Fruit fly (Drosophila melanogaster) whole organism, embryonic: ENCODE measurements around the gene Syx18.

ENCODE experiments used
- B-H2 ChIP-seq: fragments of 200-800 bp; sonication (Bioruptor generic); optimal IDR thresholded peaks from 2 replicates; lab custom pipeline; 2018; ENCODE audit warnings: missing biosample characterization, mild to moderate bottlenecking, missing genetic modification characterization
- CG1024 ChIP-seq: fragments of 200-800 bp; sonication (Bioruptor generic); IDR thresholded peaks from 2 replicates; pipeline ENCODE4 v1.3.6; 2022; ENCODE audit warnings: missing biosample characterization, missing genetic modification characterization
- CG11085 ChIP-seq: fragments of 200-800 bp; sonication (Bioruptor generic); IDR thresholded peaks from 2 replicates; pipeline ENCODE4 v1.3.6; 2022; ENCODE audit warnings: missing biosample characterization, missing genetic modification characterization
- CG11247 ChIP-seq: fragments of 200-800 bp; sonication (Bioruptor generic); IDR thresholded peaks from 2 replicates; pipeline ENCODE4 v1.3.6; 2022; ENCODE audit warnings: missing biosample characterization, missing genetic modification characterization
- CG12219 ChIP-seq: fragments of 200-800 bp; sonication (Bioruptor generic); optimal IDR thresholded peaks from 3 replicates; lab custom pipeline; 2018; ENCODE audit warnings: missing biosample characterization, mild to moderate bottlenecking, missing genetic modification characterization
- CG12659 ChIP-seq: fragments of 200-800 bp; sonication (Bioruptor generic); optimal IDR thresholded peaks from 3 replicates; lab custom pipeline; 2017; ENCODE audit warnings: mild to moderate bottlenecking, missing biosample characterization, missing genetic modification reagents, missing genetic modification characterization
- CG14050 ChIP-seq: fragments of 200-800 bp; sonication (Bioruptor generic); IDR thresholded peaks from 3 replicates; pipeline ENCODE4 v1.3.6; 2022; ENCODE audit warnings: missing biosample characterization, missing genetic modification characterization
- CG15696 ChIP-seq: fragments of 200-800 bp; sonication (Bioruptor generic); optimal IDR thresholded peaks from 2 replicates; lab custom pipeline; 2019; ENCODE audit warnings: missing biosample characterization, mild to moderate bottlenecking, missing genetic modification characterization, moderate library complexity
- CG1603 ChIP-seq: fragments of 200-800 bp; sonication (Bioruptor generic); optimal IDR thresholded peaks from 2 replicates; lab custom pipeline; 2019; ENCODE audit warnings: missing biosample characterization, mild to moderate bottlenecking, missing genetic modification characterization, moderate library complexity
- CG17385 ChIP-seq: fragments of 200-800 bp; sonication (Bioruptor generic); optimal IDR thresholded peaks from 3 replicates; lab custom pipeline; 2018; ENCODE audit warnings: missing biosample characterization, mild to moderate bottlenecking, missing genetic modification characterization
- CG18262 ChIP-seq: fragments of 200-800 bp; optimal IDR thresholded peaks from 3 replicates; lab custom pipeline; 2019; ENCODE audit warnings: missing biosample characterization, mild to moderate bottlenecking, missing genetic modification characterization, moderate library complexity
- CG2129 ChIP-seq: fragments of 200-800 bp; sonication (Bioruptor generic); IDR thresholded peaks from 2 replicates; pipeline ENCODE4 v1.3.6; 2022; ENCODE audit warnings: missing biosample characterization, missing genetic modification characterization; ENCODE audit not compliant: partially characterized antibody
- CG32532 ChIP-seq: fragments of 200-800 bp; sonication (Bioruptor generic); IDR thresholded peaks from 2 replicates; pipeline ENCODE4 v1.3.6; 2022; ENCODE audit warnings: missing biosample characterization, missing genetic modification characterization
- CG3281 ChIP-seq: fragments of 200-800 bp; sonication (Bioruptor generic); optimal IDR thresholded peaks from 3 replicates; lab custom pipeline; 2017; ENCODE audit warnings: missing biosample characterization, mild to moderate bottlenecking, missing genetic modification characterization
- CG42726 ChIP-seq: fragments of 200-800 bp; sonication (Bioruptor generic); IDR thresholded peaks from 2 replicates; pipeline ENCODE4 v1.3.6; 2022; ENCODE audit warnings: missing biosample characterization, missing genetic modification characterization; ENCODE audit not compliant: partially characterized antibody
- CG4424 ChIP-seq: fragments of 200-800 bp; sonication (Bioruptor generic); optimal IDR thresholded peaks from 3 replicates; lab custom pipeline; 2016; ENCODE audit warnings: missing biosample characterization, missing genetic modification characterization
- CG4617 ChIP-seq: fragments of 200-800 bp; sonication (Bioruptor generic); optimal IDR thresholded peaks from 3 replicates; lab custom pipeline; 2016; ENCODE audit warnings: missing biosample characterization, missing genetic modification characterization, borderline replicate concordance
- CG5180 ChIP-seq: fragments of 200-800 bp; sonication (Bioruptor generic); optimal IDR thresholded peaks from 3 replicates; lab custom pipeline; 2017; ENCODE audit warnings: missing biosample characterization, missing genetic modification characterization, mild to moderate bottlenecking, moderate library complexity, missing genetic modification reagents
- CG6254 ChIP-seq: fragments of 200-800 bp; sonication (Bioruptor generic); optimal IDR thresholded peaks from 3 replicates; lab custom pipeline; 2017; ENCODE audit warnings: mild to moderate bottlenecking, missing biosample characterization, missing genetic modification reagents, missing genetic modification characterization
- CG6683 ChIP-seq: fragments of 200-800 bp; sonication (Bioruptor generic); optimal IDR thresholded peaks from 2 replicates; lab custom pipeline; 2017; ENCODE audit warnings: missing biosample characterization, mild to moderate bottlenecking, missing genetic modification characterization, missing genetic modification reagents
- CG6813 ChIP-seq: fragments of 200-800 bp; sonication (Bioruptor generic); optimal IDR thresholded peaks from 2 replicates; lab custom pipeline; 2017; ENCODE audit warnings: missing biosample characterization, missing genetic modification characterization, mild to moderate bottlenecking, moderate library complexity, missing genetic modification reagents
- CG7786 ChIP-seq: fragments of 200-800 bp; sonication (Bioruptor generic); optimal IDR thresholded peaks from 2 replicates; lab custom pipeline; 2016; ENCODE audit warnings: missing biosample characterization, missing genetic modification characterization
- CG9797 ChIP-seq: fragments of 200-800 bp; sonication (Bioruptor generic); optimal IDR thresholded peaks from 3 replicates; lab custom pipeline; 2018; ENCODE audit warnings: missing biosample characterization, mild to moderate bottlenecking, missing genetic modification characterization
- Dad ChIP-seq: fragments of 200-800 bp; sonication (Bioruptor generic); optimal IDR thresholded peaks from 3 replicates; lab custom pipeline; 2016; ENCODE audit warnings: missing biosample characterization, missing genetic modification characterization
- Ets65A ChIP-seq: fragments of 200-800 bp; sonication (Bioruptor generic); peaks from one replicate; lab custom pipeline; 2016; ENCODE audit warnings: missing biosample characterization, missing genetic modification characterization
- Fer3 ChIP-seq: fragments of 200-800 bp; sonication (Bioruptor generic); optimal IDR thresholded peaks from 2 replicates; lab custom pipeline; 2018; ENCODE audit warnings: missing biosample characterization, mild to moderate bottlenecking, missing genetic modification characterization, moderate library complexity
- Hmx ChIP-seq: fragments of 200-800 bp; sonication (Bioruptor generic); optimal IDR thresholded peaks from 2 replicates; lab custom pipeline; 2016; ENCODE audit warnings: missing biosample characterization, missing genetic modification characterization
- Hr39 ChIP-seq: fragments of >200 bp; optimal IDR thresholded peaks from 2 replicates; lab custom pipeline; 2017
- MESR4 ChIP-seq: fragments of 200-800 bp; sonication (Bioruptor generic); optimal IDR thresholded peaks from 2 replicates; lab custom pipeline; 2018; ENCODE audit warnings: missing biosample characterization, mild to moderate bottlenecking, missing genetic modification characterization, moderate library complexity
- Meics ChIP-seq: fragments of 200-800 bp; sonication (Bioruptor generic); optimal IDR thresholded peaks from 2 replicates; lab custom pipeline; 2017; ENCODE audit warnings: missing biosample characterization, mild to moderate bottlenecking, missing genetic modification characterization
- NK7.1 ChIP-seq: fragments of 200-800 bp; sonication (Bioruptor generic); optimal IDR thresholded peaks from 3 replicates; lab custom pipeline; 2016; ENCODE audit warnings: missing biosample characterization, missing genetic modification characterization
- Oaz ChIP-seq: fragments of 200-800 bp; sonication (Bioruptor generic); IDR thresholded peaks from 2 replicates; pipeline ENCODE4 v1.3.6; 2022; ENCODE audit warnings: missing biosample characterization, missing genetic modification characterization
- Opbp ChIP-seq: fragments of 200-800 bp; sonication (Bioruptor generic); IDR thresholded peaks from 3 replicates; pipeline ENCODE4 v1.3.6; 2022; ENCODE audit warnings: missing biosample characterization, missing genetic modification characterization; ENCODE audit not compliant: partially characterized antibody
- Ssrp ChIP-seq: fragments of 200-800 bp; sonication (Bioruptor generic); optimal IDR thresholded peaks from 2 replicates; lab custom pipeline; 2018; ENCODE audit warnings: missing biosample characterization, mild to moderate bottlenecking, missing genetic modification characterization, moderate library complexity
- YL-1 ChIP-seq: fragments of 200-800 bp; sonication (Bioruptor generic); optimal IDR thresholded peaks from 3 replicates; lab custom pipeline; 2017; ENCODE audit warnings: missing biosample characterization, mild to moderate bottlenecking, missing genetic modification characterization
- ap ChIP-seq: fragments of 200-800 bp; sonication (Bioruptor generic); IDR thresholded peaks from 2 replicates; pipeline ENCODE4 v1.3.6; 2022; ENCODE audit warnings: missing biosample characterization, missing genetic modification characterization
- ase ChIP-seq: fragments of 200-800 bp; sonication (Bioruptor generic); IDR thresholded peaks from 3 replicates; pipeline ENCODE4 v1.3.6; 2022; ENCODE audit warnings: missing biosample characterization, missing genetic modification characterization
- cato ChIP-seq: fragments of 200-800 bp; sonication (Bioruptor generic); optimal IDR thresholded peaks from 2 replicates; lab custom pipeline; 2016; ENCODE audit warnings: missing biosample characterization, missing genetic modification characterization, borderline replicate concordance
- chif ChIP-seq, 2 experiments: fragments of 200-800 bp; sonication (Bioruptor generic); optimal IDR thresholded peaks; 3 replicates each; lab custom pipeline; 2016; ENCODE audit warnings: missing biosample characterization in 2 of 2, missing genetic modification characterization in 2 of 2
- corto ChIP-seq: fragments of 200-800 bp; sonication (Bioruptor generic); optimal IDR thresholded peaks from 2 replicates; lab custom pipeline; 2016; ENCODE audit warnings: missing biosample characterization, mild to moderate bottlenecking, missing genetic modification characterization, moderate library complexity
- danr ChIP-seq: fragments of 200-800 bp; sonication (Bioruptor generic); IDR thresholded peaks from 2 replicates; pipeline ENCODE4 v1.3.6; 2022; ENCODE audit warnings: missing biosample characterization, missing genetic modification characterization
- dm ChIP-seq: fragments of 200-800 bp; sonication (Bioruptor generic); optimal IDR thresholded peaks from 3 replicates; lab custom pipeline; 2016; ENCODE audit warnings: missing biosample characterization, missing genetic modification characterization
- fu2 ChIP-seq: fragments of 200-800 bp; sonication (Bioruptor generic); optimal IDR thresholded peaks from 2 replicates; lab custom pipeline; 2016; ENCODE audit warnings: missing biosample characterization, missing genetic modification characterization
- gcm ChIP-seq: fragments of 200-800 bp; sonication (Bioruptor generic); optimal IDR thresholded peaks from 2 replicates; lab custom pipeline; 2019; ENCODE audit warnings: missing biosample characterization, mild to moderate bottlenecking, missing genetic modification characterization, moderate library complexity
- gcm2 ChIP-seq: fragments of 200-800 bp; sonication (Bioruptor generic); optimal IDR thresholded peaks from 2 replicates; lab custom pipeline; 2016; ENCODE audit warnings: missing biosample characterization, missing genetic modification characterization
- odd ChIP-seq: fragments of 200-800 bp; sonication (Bioruptor generic); optimal IDR thresholded peaks from 2 replicates; lab custom pipeline; 2017; ENCODE audit warnings: missing biosample characterization, mild to moderate bottlenecking, missing genetic modification characterization
- slbo ChIP-seq: fragments of 200-800 bp; sonication (Bioruptor generic); IDR thresholded peaks from 2 replicates; pipeline ENCODE4 v1.3.6; 2022; ENCODE audit warnings: missing biosample characterization, missing genetic modification characterization
- trem ChIP-seq: fragments of 200-800 bp; optimal IDR thresholded peaks from 3 replicates; lab custom pipeline; 2019; ENCODE audit warnings: missing biosample characterization, mild to moderate bottlenecking, missing genetic modification characterization, moderate library complexity
- tup ChIP-seq: fragments of 200-800 bp; sonication (Bioruptor generic); optimal IDR thresholded peaks from 2 replicates; lab custom pipeline; 2016; ENCODE audit warnings: missing biosample characterization, mild to moderate bottlenecking, missing genetic modification characterization, moderate library complexity
- usp ChIP-seq: fragments of >200 bp; optimal IDR thresholded peaks from 2 replicates; lab custom pipeline; 2017; ENCODE audit warnings: missing biosample characterization, missing genetic modification characterization

Gene Syx18

DNA sequence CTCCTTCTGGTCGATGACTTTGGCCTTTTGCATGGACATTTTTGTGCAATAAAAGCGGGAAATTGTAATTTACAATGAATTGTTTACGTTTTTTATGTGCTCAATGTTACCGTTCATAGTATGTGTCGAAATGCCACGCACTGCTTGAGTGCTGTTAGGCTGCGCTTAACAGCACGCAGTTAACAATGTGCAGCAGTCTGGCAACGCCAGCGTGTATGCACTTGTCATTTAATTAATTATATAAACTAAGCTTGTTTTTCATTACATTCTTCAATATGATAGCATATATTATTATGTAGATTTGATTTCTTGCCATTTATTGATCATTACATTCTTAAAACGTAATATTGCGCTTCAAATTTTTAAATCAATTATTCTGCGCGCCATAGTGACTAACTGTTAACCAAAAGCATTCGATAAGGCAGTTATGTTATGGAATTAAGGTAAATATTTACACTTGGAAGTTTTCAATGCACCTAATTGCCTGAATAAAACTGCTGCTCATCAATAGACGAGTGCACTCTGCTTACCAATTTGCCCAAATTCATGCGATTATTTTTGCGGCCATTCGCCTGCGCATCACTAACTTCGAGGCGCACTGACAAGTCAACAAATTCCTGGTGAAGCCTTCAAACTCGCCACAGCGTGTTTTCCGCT lies 40.2 kb downstream of the Syx18 start, which contains the start of the genes CG13625 and mld (continued):
- TF ChIP-seq Hmx (GFP tag; lab: Kevin White, UChicago) (no peak), CG6813 (GFP tag; lab: Kevin White, UChicago) (no peak), Oaz (GFP tag; lab: Robert Waterston, UW) (no peak), Hr39 (lab: Kevin White, UChicago) (no peak), cato (GFP tag; lab: Kevin White, UChicago) (no peak), CG15696 (tag; lab: Kevin White, UChicago) (no peak), usp (no peak), Opbp (GFP tag; lab: Robert Waterston, UW) (no peak), CG11085 (no peak), CG5180 (GFP tag; lab: Kevin White, UChicago) (no peak), B-H2 (GFP tag; lab: Kevin White, UChicago) (no peak), CG4424 (GFP tag; lab: Kevin White, UChicago) (no peak), tup (GFP tag; lab: Kevin White, UChicago) (no peak), CG6254 (GFP tag; lab: Kevin White, UChicago) (no peak), Meics (GFP tag; lab: Kevin White, UChicago) (no peak), CG2129 (GFP tag; lab: Robert Waterston, UW) (no peak), CG3281 (GFP tag; lab: Kevin White, UChicago) (no peak), ap (GFP tag; lab: Robert Waterston, UW) (no peak), CG1603 (tag; lab: Kevin White, UChicago) (peak; percentile 22), danr (GFP tag; lab: Robert Waterston, UW) (no peak), dm (GFP tag; lab: Kevin White, UChicago) (peak; percentile 17), odd (GFP tag; lab: Kevin White, UChicago) (no peak), CG1024 (no peak), slbo (GFP tag; lab: Robert Waterston, UW) (no peak), CG12219 (no peak), Fer3 (no peak), trem (tag; lab: Kevin White, UChicago) (peak; percentile 47), gcm (GFP tag; lab: Kevin White, UChicago) (no peak), CG17385 (no peak), CG4617 (GFP tag; lab: Kevin White, UChicago) (peak; percentile 32), Ets65A (GFP tag; lab: Kevin White, UChicago) (peak; percentile 71), CG11247 (GFP tag; lab: Robert Waterston, UW) (no peak), corto (GFP tag; lab: Kevin White, UChicago) (no peak), CG12659 (GFP tag; lab: Kevin White, UChicago) (peak; percentile 55), Ssrp (tag; lab: Kevin White, UChicago) (no peak), CG7786 (no peak), YL-1 (peak; percentile 33), MESR4 (peak; percentile 28), CG6683 (GFP tag; lab: Kevin White, UChicago) (no peak), CG32532 (GFP tag; lab: Robert Waterston, UW) (no peak), Dad (peak; percentile 11), CG42726 (GFP tag; lab: Robert Waterston, UW) (no peak), ase (GFP tag; lab: Robert Waterston, UW) (no peak), chif (GFP tag; optimal IDR thresholded peaks at IDR 0.05; lab: Kevin White, UChicago) (no peak), fu2 (GFP tag; lab: Kevin White, UChicago) (no peak), gcm2 (GFP tag; lab: Kevin White, UChicago) (no peak), CG14050 (no peak), CG18262 (tag; lab: Kevin White, UChicago) (peak; percentile 2), CG9797 (GFP tag; lab: Kevin White, UChicago) (peak; percentile 78), NK7.1 (GFP tag; lab: Kevin White, UChicago) (no peak)
